Worm (Caenorhabditis elegans) whole organism, L1 larva: ENCODE results near the gene dot-1.4.

Experiments
- C04F5.9 ChIP-seq: sonication (generic microtip); optimal IDR thresholded peaks from 2 replicates; lab custom pipeline; 2016; ENCODE audit warnings: missing genetic modification characterization, missing compliant biosample characterization
- C16A3.4 ChIP-seq: fragments of 150-350 bp; optimal IDR thresholded peaks from 2 replicates; lab custom pipeline; 2014; ENCODE audit warnings: missing biosample characterization, missing genetic modification characterization
- Y116A8C.19 ChIP-seq: sonication (generic microtip); optimal IDR thresholded peaks from 2 replicates; lab custom pipeline; 2016; ENCODE audit warnings: missing compliant biosample characterization, missing genetic modification characterization, borderline replicate concordance
- aha-1 ChIP-seq: fragments of 150-350 bp; optimal IDR thresholded peaks from 2 replicates; lab custom pipeline; 2014; ENCODE audit warnings: missing biosample characterization, missing genetic modification characterization
- alr-1 ChIP-seq: fragments of 200-800 bp; sonication (Bioruptor generic); optimal IDR thresholded peaks from 2 replicates; lab custom pipeline; 2018; ENCODE audit warnings: borderline replicate concordance, mild to moderate bottlenecking, missing genetic modification characterization, missing compliant biosample characterization
- ama-1 ChIP-seq: fragments of 150-350 bp; optimal IDR thresholded peaks from 2 replicates; lab custom pipeline; 2014
- efl-3 ChIP-seq: fragments of 200-800 bp; sonication (Bioruptor generic); optimal IDR thresholded peaks from 2 replicates; lab custom pipeline; 2018; ENCODE audit warnings: mild to moderate bottlenecking, missing genetic modification characterization, missing compliant biosample characterization
- egl-13 ChIP-seq: sonication (generic microtip); optimal IDR thresholded peaks from 2 replicates; lab custom pipeline; 2016; ENCODE audit warnings: missing genotype, missing genetic modification reagents, missing genetic modification characterization, missing compliant biosample characterization
- elt-2 ChIP-seq: sonication (generic microtip); optimal IDR thresholded peaks from 2 replicates; lab custom pipeline; 2016; ENCODE audit warnings: missing genetic modification characterization, mild to moderate bottlenecking, inconsistent platforms, missing compliant biosample characterization, missing genetic modification reagents
- ets-5 ChIP-seq: fragments of 200-800 bp; sonication (Bioruptor generic); IDR thresholded peaks from 2 replicates; pipeline ENCODE4 v1.3.6; 2022; ENCODE audit warnings: missing genetic modification characterization, missing compliant biosample characterization
- fkh-8 ChIP-seq: sonication (generic microtip); optimal IDR thresholded peaks from 2 replicates; lab custom pipeline; 2016; ENCODE audit warnings: mild to moderate bottlenecking, missing genetic modification characterization, missing compliant biosample characterization
- jun-1 ChIP-seq: fragments of 150-350 bp; optimal IDR thresholded peaks from 2 replicates; lab custom pipeline; 2014; ENCODE audit warnings: missing biosample characterization, missing genetic modification reagents, missing genetic modification characterization
- lin-13 ChIP-seq: fragments of 150-350 bp; optimal IDR thresholded peaks from 2 replicates; lab custom pipeline; 2014; ENCODE audit warnings: missing biosample characterization, missing genetic modification reagents, missing genetic modification characterization
- lin-14 ChIP-seq: fragments of 200-800 bp; sonication (Bioruptor generic); optimal IDR thresholded peaks from 2 replicates; lab custom pipeline; 2018; ENCODE audit warnings: mild to moderate bottlenecking, missing genetic modification characterization, moderate library complexity, missing compliant biosample characterization
- lin-35 ChIP-seq, 2 experiments: fragments of 150-350 bp; optimal IDR thresholded peaks; 2 replicates each; lab custom pipeline; 2014; ENCODE audit warnings: missing biosample characterization in 2 of 2, missing genetic modification characterization in 2 of 2, missing genetic modification reagents in 2 of 2
- lsy-2 ChIP-seq, 2 experiments: fragments of 150-350 bp; optimal IDR thresholded peaks; 2 replicates each; lab custom pipeline; 2014; ENCODE audit warnings: missing biosample characterization in 2 of 2, missing genetic modification characterization in 2 of 2
- mdl-1 ChIP-seq, 2 experiments: fragments of 150-350 bp; optimal IDR thresholded peaks; 2 replicates each; lab custom pipeline; 2014 to 2017; ENCODE audit warnings: missing biosample characterization in 2 of 2, missing genetic modification characterization in 2 of 2, inconsistent platforms in 1 of 2
- mef-2 ChIP-seq: fragments of 150-350 bp; optimal IDR thresholded peaks from 2 replicates; lab custom pipeline; 2014; ENCODE audit warnings: missing biosample characterization, missing genetic modification characterization
- nhr-11 ChIP-seq: fragments of 150-350 bp; optimal IDR thresholded peaks from 2 replicates; lab custom pipeline; 2014; ENCODE audit warnings: missing biosample characterization, missing genetic modification characterization
- nhr-237 ChIP-seq: fragments of 150-350 bp; optimal IDR thresholded peaks from 2 replicates; lab custom pipeline; 2014; ENCODE audit warnings: missing biosample characterization, missing genetic modification characterization
- nhr-28 ChIP-seq: fragments of 150-350 bp; optimal IDR thresholded peaks from 2 replicates; lab custom pipeline; 2014; ENCODE audit warnings: missing biosample characterization, missing genetic modification characterization
- nhr-71 ChIP-seq: sonication (generic microtip); optimal IDR thresholded peaks from 2 replicates; lab custom pipeline; 2016; ENCODE audit warnings: mild to moderate bottlenecking, missing genetic modification characterization, moderate library complexity, missing compliant biosample characterization
- nhr-76 ChIP-seq: sonication (generic microtip); optimal IDR thresholded peaks from 2 replicates; lab custom pipeline; 2017; ENCODE audit warnings: missing biosample characterization, missing genetic modification characterization
- nhr-77 ChIP-seq: fragments of 150-350 bp; optimal IDR thresholded peaks from 2 replicates; lab custom pipeline; 2014; ENCODE audit warnings: missing biosample characterization, missing genetic modification characterization
- nhr-85 ChIP-seq: sonication (generic microtip); peaks from one replicate; lab custom pipeline; 2016; ENCODE audit warnings: missing genetic modification characterization, inconsistent platforms, missing compliant biosample characterization
- pag-3 ChIP-seq: sonication (generic microtip); optimal IDR thresholded peaks from 2 replicates; lab custom pipeline; 2017; ENCODE audit warnings: missing genetic modification characterization, mild to moderate bottlenecking, missing compliant biosample characterization, antibody characterized with exemption, borderline replicate concordance; ENCODE audit not compliant: insufficient read depth
- pax-3 ChIP-seq: fragments of 200-800 bp; sonication (Bioruptor generic); optimal IDR thresholded peaks from 2 replicates; lab custom pipeline; 2018; ENCODE audit warnings: mild to moderate bottlenecking, missing genetic modification characterization, moderate library complexity, missing compliant biosample characterization
- rnt-1 ChIP-seq: sonication (generic microtip); optimal IDR thresholded peaks from 2 replicates; lab custom pipeline; 2016; ENCODE audit warnings: mild to moderate bottlenecking, missing genetic modification characterization, moderate library complexity, missing compliant biosample characterization
- skn-1 ChIP-seq: fragments of 150-350 bp; optimal IDR thresholded peaks from 2 replicates; lab custom pipeline; 2014; ENCODE audit warnings: missing biosample characterization, missing genetic modification characterization
- sptf-1 ChIP-seq: fragments of 150-350 bp; optimal IDR thresholded peaks from 2 replicates; lab custom pipeline; 2014; ENCODE audit warnings: missing biosample characterization, missing genetic modification characterization
- sup-37 ChIP-seq: fragments of 200-800 bp; sonication (Bioruptor generic); optimal IDR thresholded peaks from 2 replicates; lab custom pipeline; 2018; ENCODE audit warnings: mild to moderate bottlenecking, missing genetic modification characterization, missing compliant biosample characterization
- swsn-7 ChIP-seq: sonication (generic microtip); optimal IDR thresholded peaks from 2 replicates; lab custom pipeline; 2016; ENCODE audit warnings: missing genetic modification characterization, missing compliant biosample characterization
- tlp-1 ChIP-seq: fragments of 150-350 bp; optimal IDR thresholded peaks from 2 replicates; lab custom pipeline; 2014; ENCODE audit warnings: missing biosample characterization, missing genetic modification characterization
- unc-98 ChIP-seq: fragments of 200-800 bp; sonication (Bioruptor generic); IDR thresholded peaks from 2 replicates; pipeline ENCODE4 v1.3.6; 2022; ENCODE audit warnings: missing genetic modification characterization, missing compliant biosample characterization
- vab-15 ChIP-seq: sonication (generic microtip); optimal IDR thresholded peaks from 2 replicates; lab custom pipeline; 2017; ENCODE audit warnings: missing genotype, mild to moderate bottlenecking, missing genetic modification characterization, missing compliant biosample characterization
- xbp-1 ChIP-seq: sonication (generic microtip); optimal IDR thresholded peaks from 2 replicates; lab custom pipeline; 2016; ENCODE audit warnings: missing genetic modification characterization, missing compliant biosample characterization

dot-1.4 gene

ce11 chrX:11898040-11898439, 33.4 kb downstream of the dot-1.4 start, which contains the start of gene Y62H9A.9:
Y62H9A.9 (minus strand) TSS chrX:11898140.
- no peak for TF ChIP-seq mdl-1 (tag; optimal IDR thresholded peaks at IDR 0.05; lab: Kevin White, UChicago)
- TF ChIP-seq jun-1, result no peak
- 0 out of 2 replicates have a peak, but pooled peaks have one; percentile 48 for TF ChIP-seq ets-5 (GFP tag; lab: Robert Waterston, UW)
- TF ChIP-seq efl-3, result no peak
- no peak for TF ChIP-seq pag-3 (tag; lab: Kevin White, UChicago)
- TF ChIP-seq swsn-7, result no peak
- TF ChIP-seq Y116A8C.19 (tag; lab: Kevin White, UChicago), result no peak

ce11 chrX:11896708-11897107, 34.8 kb downstream of the dot-1.4 start:
- TF ChIP-seq lin-13 (GFP tag; lab: Kevin White, UChicago) (no peak), nhr-11 (tag; lab: Kevin White, UChicago) (no peak), sptf-1 (tag; lab: Kevin White, UChicago) (no peak), xbp-1 (tag; lab: Kevin White, UChicago) (no peak), tlp-1 (tag; lab: Kevin White, UChicago) (no peak), nhr-71 (tag; lab: Kevin White, UChicago) (no peak), lin-35 (GFP tag; optimal IDR thresholded peaks at IDR 0.05; lab: Kevin White, UChicago) (no peak), ama-1 (no peak), nhr-28 (no peak), pax-3 (tag; lab: Kevin White, UChicago) (no peak), alr-1 (no peak), fkh-8 (tag; lab: Kevin White, UChicago) (no peak), lin-14 (GFP tag; lab: Kevin White, UChicago) (no peak), C04F5.9 (tag; lab: Kevin White, UChicago) (no peak), mef-2 (no peak), efl-3 (no peak), pag-3 (tag; lab: Kevin White, UChicago) (no peak), sup-37 (no peak), egl-13 (no peak), vab-15 (tag; lab: Kevin White, UChicago) (no peak)
- TF ChIP-seq, all 84 proteins: peak for 0

- TF ChIP-seq nhr-76 (tag; lab: Kevin White, UChicago) (no peak), nhr-85 (tag; lab: Kevin White, UChicago) (no peak), elt-2 (tag; lab: Kevin White, UChicago) (no peak), mef-2 (no peak), vab-15 (tag; lab: Kevin White, UChicago) (no peak), ets-5 (GFP tag; lab: Robert Waterston, UW) (no peak), sup-37 (no peak), pax-3 (tag; lab: Kevin White, UChicago) (no peak), nhr-77 (tag; lab: Kevin White, UChicago) (no peak), lsy-2 (tag; optimal IDR thresholded peaks at IDR 0.05; lab: Kevin White, UChicago) (no peak), unc-98 (GFP tag; lab: Robert Waterston, UW) (no peak), skn-1 (tag; lab: Kevin White, UChicago) (no peak), lin-35 (GFP tag; optimal IDR thresholded peaks at IDR 0.05; lab: Kevin White, UChicago) (no peak), lin-14 (GFP tag; lab: Kevin White, UChicago) (no peak), nhr-11 (tag; lab: Kevin White, UChicago) (no peak), nhr-237 (tag; lab: Kevin White, UChicago) (no peak), rnt-1 (tag; lab: Kevin White, UChicago) (no peak)
Observed at ce11 chrX:11892328-11892727, 39.1 kb downstream of the dot-1.4 start, which contains the start of gene Y62H9A.8. Y62H9A.8 (minus strand) TSS chrX:11892428.

- TF ChIP-seq aha-1 (tag; lab: Kevin White, UChicago) (no peak), mdl-1 (tag; optimal IDR thresholded peaks at IDR 0.05; lab: Kevin White, UChicago) (no peak), nhr-77 (tag; lab: Kevin White, UChicago) (no peak), C16A3.4 (tag; lab: Kevin White, UChicago) (no peak), lsy-2 (tag; optimal IDR thresholded peaks at IDR 0.05; lab: Kevin White, UChicago) (no peak)
Observed at ce11 chrX:11885577-11885976, 45.9 kb downstream of the dot-1.4 start, which contains the start of gene Y62H9A.7. Y62H9A.7 (minus strand) TSS chrX:11885677.
